Worm (Caenorhabditis elegans) whole organism, L1 larva: ENCODE results near the gene ghi-1.

Source experiments
- C16A3.4 ChIP-seq: fragments of 150-350 bp; optimal IDR thresholded peaks from 2 replicates; lab custom pipeline; 2014; ENCODE audit warnings: missing biosample characterization, missing genetic modification characterization
- C34B4.2 ChIP-seq: sonication (generic microtip); optimal IDR thresholded peaks from 2 replicates; lab custom pipeline; 2017; ENCODE audit warnings: mild to moderate bottlenecking, missing genetic modification characterization, missing compliant biosample characterization
- aha-1 ChIP-seq: fragments of 150-350 bp; optimal IDR thresholded peaks from 2 replicates; lab custom pipeline; 2014; ENCODE audit warnings: missing biosample characterization, missing genetic modification characterization
- alr-1 ChIP-seq: fragments of 200-800 bp; sonication (Bioruptor generic); optimal IDR thresholded peaks from 2 replicates; lab custom pipeline; 2018; ENCODE audit warnings: borderline replicate concordance, mild to moderate bottlenecking, missing genetic modification characterization, missing compliant biosample characterization
- aly-2 ChIP-seq: fragments of 150-350 bp; optimal IDR thresholded peaks from 2 replicates; lab custom pipeline; 2014; ENCODE audit warnings: missing biosample characterization, missing genetic modification characterization
- ama-1 ChIP-seq: fragments of 150-350 bp; optimal IDR thresholded peaks from 2 replicates; lab custom pipeline; 2014
- ceh-63 ChIP-seq: fragments of 200-800 bp; sonication (Bioruptor generic); optimal IDR thresholded peaks from 2 replicates; lab custom pipeline; 2018; ENCODE audit warnings: mild to moderate bottlenecking, missing genetic modification characterization, missing compliant biosample characterization
- ceh-8 ChIP-seq: fragments of 200-800 bp; sonication (Bioruptor generic); optimal IDR thresholded peaks from 2 replicates; lab custom pipeline; 2018; ENCODE audit warnings: mild to moderate bottlenecking, missing genetic modification characterization, moderate library complexity, missing compliant biosample characterization
- ceh-82 ChIP-seq, 3 experiments: fragments of 150-350 bp in 1 of 3; sonication (generic microtip) in 2 of 3; optimal IDR thresholded peaks; 2 replicates each; lab custom pipeline; 2014 to 2017; ENCODE audit warnings: missing biosample characterization in 3 of 3, missing genetic modification characterization in 3 of 3
- ces-1 ChIP-seq: fragments of 150-350 bp; optimal IDR thresholded peaks from 2 replicates; lab custom pipeline; 2014; ENCODE audit warnings: missing biosample characterization, missing genetic modification reagents, missing genetic modification characterization
- dsc-1 ChIP-seq: sonication (generic microtip); optimal IDR thresholded peaks from 2 replicates; lab custom pipeline; 2016; ENCODE audit warnings: mild to moderate bottlenecking, missing genetic modification characterization, missing compliant biosample characterization
- efl-3 ChIP-seq: fragments of 200-800 bp; sonication (Bioruptor generic); optimal IDR thresholded peaks from 2 replicates; lab custom pipeline; 2018; ENCODE audit warnings: mild to moderate bottlenecking, missing genetic modification characterization, missing compliant biosample characterization
- egl-27 ChIP-seq, 2 experiments: fragments of 150-350 bp in 1 of 2; sonication (generic microtip); optimal IDR thresholded peaks; 3 replicates each; lab custom pipeline; 2017 to 2018; ENCODE audit warnings: missing biosample characterization in 2 of 2, missing genetic modification characterization in 2 of 2, missing genetic modification reagents in 2 of 2
- elt-2 ChIP-seq: sonication (generic microtip); optimal IDR thresholded peaks from 2 replicates; lab custom pipeline; 2016; ENCODE audit warnings: missing genetic modification characterization, mild to moderate bottlenecking, inconsistent platforms, missing compliant biosample characterization, missing genetic modification reagents
- ets-5 ChIP-seq: fragments of 200-800 bp; sonication (Bioruptor generic); IDR thresholded peaks from 2 replicates; pipeline ENCODE4 v1.3.6; 2022; ENCODE audit warnings: missing genetic modification characterization, missing compliant biosample characterization
- fkh-10 ChIP-seq: sonication (generic microtip); optimal IDR thresholded peaks from 2 replicates; lab custom pipeline; 2017; ENCODE audit warnings: missing biosample characterization, missing genetic modification reagents, missing genetic modification characterization
- fkh-4 ChIP-seq: sonication (generic microtip); optimal IDR thresholded peaks from 2 replicates; lab custom pipeline; 2016; ENCODE audit warnings: missing compliant biosample characterization, missing genetic modification characterization, borderline replicate concordance
- fos-1 ChIP-seq: fragments of 150-350 bp; optimal IDR thresholded peaks from 2 replicates; lab custom pipeline; 2014; ENCODE audit warnings: missing biosample characterization, missing genetic modification characterization
- hlh-17 ChIP-seq: fragments of 200-800 bp; sonication (Bioruptor generic); optimal IDR thresholded peaks from 2 replicates; lab custom pipeline; 2018; ENCODE audit warnings: missing genetic modification characterization, mild to moderate bottlenecking, missing compliant biosample characterization, moderate library complexity, borderline replicate concordance
- hlh-4 ChIP-seq: sonication (generic microtip); optimal IDR thresholded peaks from 2 replicates; lab custom pipeline; 2016; ENCODE audit warnings: mild to moderate bottlenecking, missing genetic modification characterization, missing compliant biosample characterization
- hpl-2 ChIP-seq: fragments of 150-350 bp; optimal IDR thresholded peaks from 2 replicates; lab custom pipeline; 2014; ENCODE audit warnings: missing biosample characterization, missing genetic modification reagents, missing genetic modification characterization
- irx-1 ChIP-seq: sonication (generic microtip); optimal IDR thresholded peaks from 2 replicates; lab custom pipeline; 2016; ENCODE audit warnings: missing genetic modification characterization, missing compliant biosample characterization
- lin-13 ChIP-seq: fragments of 150-350 bp; optimal IDR thresholded peaks from 2 replicates; lab custom pipeline; 2014; ENCODE audit warnings: missing biosample characterization, missing genetic modification reagents, missing genetic modification characterization
- lin-14 ChIP-seq: fragments of 200-800 bp; sonication (Bioruptor generic); optimal IDR thresholded peaks from 2 replicates; lab custom pipeline; 2018; ENCODE audit warnings: mild to moderate bottlenecking, missing genetic modification characterization, moderate library complexity, missing compliant biosample characterization
- lin-35 ChIP-seq, 2 experiments: fragments of 150-350 bp; optimal IDR thresholded peaks; 2 replicates each; lab custom pipeline; 2014; ENCODE audit warnings: missing biosample characterization in 2 of 2, missing genetic modification characterization in 2 of 2, missing genetic modification reagents in 2 of 2
- lin-39 ChIP-seq: fragments of 150-350 bp; optimal IDR thresholded peaks from 2 replicates; lab custom pipeline; 2014; ENCODE audit warnings: missing biosample characterization, missing genetic modification reagents, missing genetic modification characterization
- lsy-2 ChIP-seq, 2 experiments: fragments of 150-350 bp; optimal IDR thresholded peaks; 2 replicates each; lab custom pipeline; 2014; ENCODE audit warnings: missing biosample characterization in 2 of 2, missing genetic modification characterization in 2 of 2
- mab-9 ChIP-seq: fragments of 200-800 bp; sonication (Bioruptor generic); IDR thresholded peaks from 2 replicates; pipeline ENCODE4 v1.3.6; 2022; ENCODE audit warnings: missing genetic modification reagents, missing genetic modification characterization, missing compliant biosample characterization
- mdl-1 ChIP-seq, 2 experiments: fragments of 150-350 bp; optimal IDR thresholded peaks; 2 replicates each; lab custom pipeline; 2014 to 2017; ENCODE audit warnings: missing biosample characterization in 2 of 2, missing genetic modification characterization in 2 of 2, inconsistent platforms in 1 of 2
- mef-2 ChIP-seq: fragments of 150-350 bp; optimal IDR thresholded peaks from 2 replicates; lab custom pipeline; 2014; ENCODE audit warnings: missing biosample characterization, missing genetic modification characterization
- nhr-12 ChIP-seq: sonication (generic microtip); optimal IDR thresholded peaks from 2 replicates; lab custom pipeline; 2017; ENCODE audit warnings: missing biosample characterization, missing genetic modification characterization
- nhr-19 ChIP-seq: fragments of 200-800 bp; sonication (Bioruptor generic); conservative IDR thresholded peaks from 2 replicates; pipeline ENCODE4 v1.3.6; 2022; ENCODE audit warnings: missing genetic modification characterization, missing compliant biosample characterization
- nhr-28 ChIP-seq: fragments of 150-350 bp; optimal IDR thresholded peaks from 2 replicates; lab custom pipeline; 2014; ENCODE audit warnings: missing biosample characterization, missing genetic modification characterization
- nhr-71 ChIP-seq: sonication (generic microtip); optimal IDR thresholded peaks from 2 replicates; lab custom pipeline; 2016; ENCODE audit warnings: mild to moderate bottlenecking, missing genetic modification characterization, moderate library complexity, missing compliant biosample characterization
- nhr-76 ChIP-seq: sonication (generic microtip); optimal IDR thresholded peaks from 2 replicates; lab custom pipeline; 2017; ENCODE audit warnings: missing biosample characterization, missing genetic modification characterization
- nhr-77 ChIP-seq: fragments of 150-350 bp; optimal IDR thresholded peaks from 2 replicates; lab custom pipeline; 2014; ENCODE audit warnings: missing biosample characterization, missing genetic modification characterization
- nhr-84 ChIP-seq: sonication (generic microtip); optimal IDR thresholded peaks from 2 replicates; lab custom pipeline; 2017; ENCODE audit warnings: missing biosample characterization, missing genetic modification characterization
- nhr-85 ChIP-seq: sonication (generic microtip); peaks from one replicate; lab custom pipeline; 2016; ENCODE audit warnings: missing genetic modification characterization, inconsistent platforms, missing compliant biosample characterization
- pag-3 ChIP-seq: sonication (generic microtip); optimal IDR thresholded peaks from 2 replicates; lab custom pipeline; 2017; ENCODE audit warnings: missing genetic modification characterization, mild to moderate bottlenecking, missing compliant biosample characterization, antibody characterized with exemption, borderline replicate concordance; ENCODE audit not compliant: insufficient read depth
- pax-3 ChIP-seq: fragments of 200-800 bp; sonication (Bioruptor generic); optimal IDR thresholded peaks from 2 replicates; lab custom pipeline; 2018; ENCODE audit warnings: mild to moderate bottlenecking, missing genetic modification characterization, moderate library complexity, missing compliant biosample characterization
- pqm-1 ChIP-seq: sonication (generic microtip); optimal IDR thresholded peaks from 3 replicates; lab custom pipeline; 2017; ENCODE audit warnings: missing biosample characterization, missing genetic modification characterization
- skn-1 ChIP-seq: fragments of 150-350 bp; optimal IDR thresholded peaks from 2 replicates; lab custom pipeline; 2014; ENCODE audit warnings: missing biosample characterization, missing genetic modification characterization
- snpc-4 ChIP-seq: fragments of 150-350 bp; optimal IDR thresholded peaks from 2 replicates; lab custom pipeline; 2014; ENCODE audit warnings: missing biosample characterization, missing genetic modification characterization
- sptf-1 ChIP-seq: fragments of 150-350 bp; optimal IDR thresholded peaks from 2 replicates; lab custom pipeline; 2014; ENCODE audit warnings: missing biosample characterization, missing genetic modification characterization
- tbx-2 ChIP-seq: sonication (generic microtip); optimal IDR thresholded peaks from 2 replicates; lab custom pipeline; 2016; ENCODE audit warnings: missing genetic modification characterization, missing compliant biosample characterization
- tlp-1 ChIP-seq: fragments of 150-350 bp; optimal IDR thresholded peaks from 2 replicates; lab custom pipeline; 2014; ENCODE audit warnings: missing biosample characterization, missing genetic modification characterization
- unc-30 ChIP-seq: sonication (generic microtip); optimal IDR thresholded peaks from 2 replicates; lab custom pipeline; 2017; ENCODE audit warnings: missing biosample characterization, missing genetic modification characterization
- unc-62 ChIP-seq: fragments of 150-350 bp; optimal IDR thresholded peaks from 2 replicates; lab custom pipeline; 2014; ENCODE audit warnings: missing biosample characterization, missing genetic modification reagents, missing genetic modification characterization
- unc-86 ChIP-seq: sonication (generic microtip); optimal IDR thresholded peaks from 2 replicates; lab custom pipeline; 2016; ENCODE audit warnings: missing genetic modification characterization, missing compliant biosample characterization
- unc-98 ChIP-seq: fragments of 200-800 bp; sonication (Bioruptor generic); IDR thresholded peaks from 2 replicates; pipeline ENCODE4 v1.3.6; 2022; ENCODE audit warnings: missing genetic modification characterization, missing compliant biosample characterization
- xbp-1 ChIP-seq: sonication (generic microtip); optimal IDR thresholded peaks from 2 replicates; lab custom pipeline; 2016; ENCODE audit warnings: missing genetic modification characterization, missing compliant biosample characterization
- zip-4 ChIP-seq: fragments of 200-800 bp; sonication (Bioruptor generic); optimal IDR thresholded peaks from 2 replicates; lab custom pipeline; 2018; ENCODE audit warnings: mild to moderate bottlenecking, missing genetic modification characterization, moderate library complexity, missing compliant biosample characterization
- ztf-11 ChIP-seq, 2 experiments: sonication (generic microtip); optimal IDR thresholded peaks; 2 replicates each; lab custom pipeline; 2016 to 2017; ENCODE audit warnings: missing genetic modification characterization in 2 of 2, missing biosample characterization in 1 of 2, missing compliant biosample characterization in 1 of 2
- ztf-4 ChIP-seq: fragments of 150-350 bp; optimal IDR thresholded peaks from 2 replicates; lab custom pipeline; 2014; ENCODE audit warnings: missing biosample characterization, missing genetic modification characterization

Gene ghi-1

DNA sequence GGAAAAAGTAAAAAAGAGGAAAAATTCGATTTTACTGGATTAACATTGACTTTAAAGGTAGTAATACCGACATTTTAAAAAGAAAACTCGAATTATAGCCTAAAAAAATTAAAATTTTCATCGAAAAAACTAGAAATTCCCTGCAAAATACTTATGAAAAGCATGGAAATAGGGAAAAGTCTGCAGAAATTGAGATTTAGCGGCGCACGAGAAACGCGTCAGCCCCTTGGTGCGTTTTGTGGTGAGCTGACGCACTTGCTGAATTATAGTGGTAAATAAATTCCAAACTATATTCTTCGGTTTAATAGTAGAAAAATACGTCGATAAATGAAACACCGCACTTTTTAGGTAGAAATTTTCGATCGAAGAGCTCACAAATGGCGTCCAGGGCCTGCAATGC, 47.9 kb downstream of the ghi-1 start (continued):
- TF ChIP-seq lin-35 (GFP tag; optimal IDR thresholded peaks at IDR 0.05; lab: Kevin White, UChicago) (peak; percentile 43 to 78), nhr-84 (tag; lab: Kevin White, UChicago) (no peak), egl-27 (tag; optimal IDR thresholded peaks at IDR 0.05; lab: Kevin White, UChicago) (no peak), pax-3 (tag; lab: Kevin White, UChicago) (no peak), nhr-77 (tag; lab: Kevin White, UChicago) (no peak), zip-4 (GFP tag; lab: Kevin White, UChicago) (no peak), irx-1 (tag; lab: Kevin White, UChicago) (no peak), lsy-2 (tag; optimal IDR thresholded peaks at IDR 0.05; lab: Kevin White, UChicago) (peak; percentile 40 to 67), ceh-63 (GFP tag; lab: Kevin White, UChicago) (no peak), pqm-1 (tag; lab: Kevin White, UChicago) (no peak), nhr-28 (tag; lab: Kevin White, UChicago) (no peak), ceh-82 (tag; optimal IDR thresholded peaks at IDR 0.05; lab: Kevin White, UChicago) (peak in 1 of 3 experiments; percentile 35), aha-1 (tag; lab: Kevin White, UChicago) (no peak), nhr-76 (tag; lab: Kevin White, UChicago) (no peak), lin-39 (tag; lab: Kevin White, UChicago) (no peak), unc-30 (no peak), mdl-1 (tag; optimal IDR thresholded peaks at IDR 0.05; lab: Kevin White, UChicago) (no peak), skn-1 (tag; lab: Kevin White, UChicago) (peak; percentile 42), lin-13 (peak; percentile 27), C34B4.2 (tag; lab: Kevin White, UChicago) (no peak), hlh-17 (no peak), nhr-12 (tag; lab: Kevin White, UChicago) (no peak), alr-1 (tag; lab: Kevin White, UChicago) (no peak), C16A3.4 (tag; lab: Kevin White, UChicago) (peak; percentile 53), elt-2 (tag; lab: Kevin White, UChicago) (no peak), mab-9 (GFP tag; lab: Robert Waterston, UW) (no peak), aly-2 (tag; lab: Kevin White, UChicago) (no peak), nhr-71 (peak; percentile 24), tbx-2 (no peak), ztf-4 (tag; lab: Kevin White, UChicago) (no peak), unc-62 (GFP tag; lab: Kevin White, UChicago) (no peak), nhr-19 (no peak), xbp-1 (tag; lab: Kevin White, UChicago) (peak; percentile 4), mef-2 (tag; lab: Kevin White, UChicago) (no peak), snpc-4 (tag; lab: Kevin White, UChicago) (no peak), ets-5 (GFP tag; lab: Robert Waterston, UW) (no peak), fkh-10 (GFP tag; lab: Kevin White, UChicago) (no peak), pag-3 (no peak), hlh-4 (tag; lab: Kevin White, UChicago) (no peak), ama-1 (no peak), nhr-85 (tag; lab: Kevin White, UChicago) (no peak), sptf-1 (tag; lab: Kevin White, UChicago) (no peak), ztf-11 (tag; optimal IDR thresholded peaks at IDR 0.05; lab: Kevin White, UChicago) (no peak), fkh-4 (no peak), tlp-1 (no peak), unc-98 (no peak), unc-86 (tag; lab: Kevin White, UChicago) (no peak), dsc-1 (tag; lab: Kevin White, UChicago) (no peak), fos-1 (tag; lab: Kevin White, UChicago) (no peak), ces-1 (GFP tag; lab: Kevin White, UChicago) (no peak), ceh-8 (GFP tag; lab: Kevin White, UChicago) (no peak), efl-3 (GFP tag; lab: Kevin White, UChicago) (no peak), lin-14 (GFP tag; lab: Kevin White, UChicago) (no peak), hpl-2 (no peak)
